Worm (Caenorhabditis elegans) whole organism, late embryonic: ENCODE data around the gene C46H3.2.

Experiments
- fkh-6 ChIP-seq: sonication (generic microtip); optimal IDR thresholded peaks from 2 replicates; lab custom pipeline; 2016; ENCODE audit warnings: missing genetic modification characterization, missing compliant biosample characterization
- hlh-30 ChIP-seq: sonication (generic microtip); optimal IDR thresholded peaks from 2 replicates; lab custom pipeline; 2017; ENCODE audit warnings: antibody characterized with exemption, missing genetic modification characterization, missing compliant biosample characterization; ENCODE audit not compliant: insufficient read depth
- nhr-11 ChIP-seq: fragments of 150-350 bp; optimal IDR thresholded peaks from 2 replicates; lab custom pipeline; 2014; ENCODE audit warnings: missing biosample characterization, missing genetic modification characterization
- pha-4 ChIP-seq: fragments of 150-350 bp; optimal IDR thresholded peaks from 2 replicates; lab custom pipeline; 2018; ENCODE audit warnings: missing biosample characterization, missing genetic modification reagents, missing genetic modification characterization
- rnt-1 ChIP-seq: sonication (generic microtip); optimal IDR thresholded peaks from 2 replicates; lab custom pipeline; 2016; ENCODE audit warnings: missing genetic modification characterization, missing compliant biosample characterization

- TF ChIP-seq fkh-6 (tag; lab: Kevin White, UChicago) (no peak), rnt-1 (tag; lab: Kevin White, UChicago) (no peak), nhr-11 (no peak), pha-4 (tag; lab: Kevin White, UChicago) (no peak), hlh-30 (tag; lab: Kevin White, UChicago) (no peak)
Measured at ce11 chrX:1216833-1217232, 13.7 kb downstream of the C46H3.2 start.
